Worm (Caenorhabditis elegans) whole organism, L2 larva: Measurements from ENCODE around the gene T06A1.5.

Source experiments
- ama-1 ChIP-seq: fragments of 150-350 bp; optimal IDR thresholded peaks from 2 replicates; lab custom pipeline; 2018; ENCODE audit warnings: inconsistent platforms
- egl-27 ChIP-seq: sonication (generic microtip); optimal IDR thresholded peaks from 3 replicates; lab custom pipeline; 2017; ENCODE audit warnings: missing biosample characterization, missing genetic modification reagents, missing genetic modification characterization
- nhr-237 ChIP-seq: fragments of 150-350 bp; optimal IDR thresholded peaks from 2 replicates; lab custom pipeline; 2014; ENCODE audit warnings: missing biosample characterization, missing genetic modification characterization
- nhr-25 ChIP-seq: fragments of 150-350 bp; sonication (generic microtip); optimal IDR thresholded peaks from 3 replicates; lab custom pipeline; 2014; ENCODE audit warnings: missing biosample characterization, missing genetic modification characterization
- skn-1 ChIP-seq: sonication (generic microtip); optimal IDR thresholded peaks from 2 replicates; lab custom pipeline; 2017; ENCODE audit warnings: missing biosample characterization, missing genetic modification characterization

ce11 chrV:1957110-1957509 lies 30.1 kb downstream of the T06A1.5 start, which contains the start of gene fipr-25:
- TF ChIP-seq egl-27 (tag; lab: Kevin White, UChicago) (no peak), ama-1 (lab: Kevin White, UChicago) (no peak), skn-1 (tag; lab: Kevin White, UChicago) (no peak), nhr-25 (tag; lab: Kevin White, UChicago) (no peak), nhr-237 (no peak)
